Worm (Caenorhabditis elegans) whole organism, L1 larva: ENCODE data around the gene F56C4.2.

Experiments used
- Y116A8C.19 ChIP-seq: sonication (generic microtip); optimal IDR thresholded peaks from 2 replicates; lab custom pipeline; 2016; ENCODE audit warnings: missing compliant biosample characterization, missing genetic modification characterization, borderline replicate concordance
- aha-1 ChIP-seq: fragments of 150-350 bp; optimal IDR thresholded peaks from 2 replicates; lab custom pipeline; 2014; ENCODE audit warnings: missing biosample characterization, missing genetic modification characterization
- aly-2 ChIP-seq: fragments of 150-350 bp; optimal IDR thresholded peaks from 2 replicates; lab custom pipeline; 2014; ENCODE audit warnings: missing biosample characterization, missing genetic modification characterization
- ama-1 ChIP-seq: fragments of 150-350 bp; optimal IDR thresholded peaks from 2 replicates; lab custom pipeline; 2014
- ceh-88 ChIP-seq: fragments of 200-800 bp; sonication (Bioruptor generic); IDR thresholded peaks from 2 replicates; pipeline ENCODE4 v1.3.6; 2022; ENCODE audit warnings: missing genetic modification characterization, missing compliant biosample characterization
- ces-1 ChIP-seq: fragments of 150-350 bp; optimal IDR thresholded peaks from 2 replicates; lab custom pipeline; 2014; ENCODE audit warnings: missing biosample characterization, missing genetic modification reagents, missing genetic modification characterization
- dpl-1 ChIP-seq, 3 experiments: fragments of 150-350 bp in 2 of 3; sonication (generic microtip) in 1 of 3; optimal IDR thresholded peaks; 2 replicates each; lab custom pipeline; 2014 to 2017; ENCODE audit warnings: missing biosample characterization in 3 of 3, missing genetic modification characterization in 3 of 3, missing genetic modification reagents in 3 of 3
- efl-1 ChIP-seq, 4 experiments: fragments of 150-350 bp; optimal IDR thresholded peaks in 3 of 4; peaks in 1 of 4; 1 replicate in 1 of 4; 2 replicates in 3 of 4; lab custom pipeline; 2014; ENCODE audit warnings: missing biosample characterization in 2 of 4, missing genetic modification characterization in 2 of 4, missing genetic modification reagents in 2 of 4
- egl-13 ChIP-seq: sonication (generic microtip); optimal IDR thresholded peaks from 2 replicates; lab custom pipeline; 2016; ENCODE audit warnings: missing genotype, missing genetic modification reagents, missing genetic modification characterization, missing compliant biosample characterization
- elt-2 ChIP-seq: sonication (generic microtip); optimal IDR thresholded peaks from 2 replicates; lab custom pipeline; 2016; ENCODE audit warnings: missing genetic modification characterization, mild to moderate bottlenecking, inconsistent platforms, missing compliant biosample characterization, missing genetic modification reagents
- fkh-4 ChIP-seq: sonication (generic microtip); optimal IDR thresholded peaks from 2 replicates; lab custom pipeline; 2016; ENCODE audit warnings: missing compliant biosample characterization, missing genetic modification characterization, borderline replicate concordance
- fkh-8 ChIP-seq: sonication (generic microtip); optimal IDR thresholded peaks from 2 replicates; lab custom pipeline; 2016; ENCODE audit warnings: mild to moderate bottlenecking, missing genetic modification characterization, missing compliant biosample characterization
- fos-1 ChIP-seq: fragments of 150-350 bp; optimal IDR thresholded peaks from 2 replicates; lab custom pipeline; 2014; ENCODE audit warnings: missing biosample characterization, missing genetic modification characterization
- grh-1 ChIP-seq: fragments of 200-800 bp; sonication (Bioruptor generic); IDR thresholded peaks from 2 replicates; pipeline ENCODE4 v1.3.6; 2022; ENCODE audit warnings: missing genetic modification reagents, missing genetic modification characterization, missing compliant biosample characterization
- hlh-17 ChIP-seq: fragments of 200-800 bp; sonication (Bioruptor generic); optimal IDR thresholded peaks from 2 replicates; lab custom pipeline; 2018; ENCODE audit warnings: missing genetic modification characterization, mild to moderate bottlenecking, missing compliant biosample characterization, moderate library complexity, borderline replicate concordance
- hlh-4 ChIP-seq: sonication (generic microtip); optimal IDR thresholded peaks from 2 replicates; lab custom pipeline; 2016; ENCODE audit warnings: mild to moderate bottlenecking, missing genetic modification characterization, missing compliant biosample characterization
- irx-1 ChIP-seq: sonication (generic microtip); optimal IDR thresholded peaks from 2 replicates; lab custom pipeline; 2016; ENCODE audit warnings: missing genetic modification characterization, missing compliant biosample characterization
- isw-1 ChIP-seq: fragments of 200-800 bp; sonication (Bioruptor generic); IDR thresholded peaks from 2 replicates; pipeline ENCODE4 v1.3.6; 2022; ENCODE audit warnings: missing genetic modification characterization, missing compliant biosample characterization
- lin-13 ChIP-seq: fragments of 150-350 bp; optimal IDR thresholded peaks from 2 replicates; lab custom pipeline; 2014; ENCODE audit warnings: missing biosample characterization, missing genetic modification reagents, missing genetic modification characterization
- lir-3 ChIP-seq: sonication (generic microtip); optimal IDR thresholded peaks from 2 replicates; lab custom pipeline; 2016; ENCODE audit warnings: mild to moderate bottlenecking, missing genetic modification characterization, moderate library complexity, missing compliant biosample characterization; ENCODE audit not compliant: poor library complexity
- lsy-2 ChIP-seq, 2 experiments: fragments of 150-350 bp; optimal IDR thresholded peaks; 2 replicates each; lab custom pipeline; 2014; ENCODE audit warnings: missing biosample characterization in 2 of 2, missing genetic modification characterization in 2 of 2
- mab-9 ChIP-seq: fragments of 200-800 bp; sonication (Bioruptor generic); IDR thresholded peaks from 2 replicates; pipeline ENCODE4 v1.3.6; 2022; ENCODE audit warnings: missing genetic modification reagents, missing genetic modification characterization, missing compliant biosample characterization
- mdl-1 ChIP-seq, 2 experiments: fragments of 150-350 bp; optimal IDR thresholded peaks; 2 replicates each; lab custom pipeline; 2014 to 2017; ENCODE audit warnings: missing biosample characterization in 2 of 2, missing genetic modification characterization in 2 of 2, inconsistent platforms in 1 of 2
- mef-2 ChIP-seq: fragments of 150-350 bp; optimal IDR thresholded peaks from 2 replicates; lab custom pipeline; 2014; ENCODE audit warnings: missing biosample characterization, missing genetic modification characterization
- mep-1 ChIP-seq: fragments of 150-350 bp; optimal IDR thresholded peaks from 2 replicates; lab custom pipeline; 2014; ENCODE audit warnings: missing biosample characterization, missing genetic modification characterization
- nhr-11 ChIP-seq: fragments of 150-350 bp; optimal IDR thresholded peaks from 2 replicates; lab custom pipeline; 2014; ENCODE audit warnings: missing biosample characterization, missing genetic modification characterization
- nhr-12 ChIP-seq: sonication (generic microtip); optimal IDR thresholded peaks from 2 replicates; lab custom pipeline; 2017; ENCODE audit warnings: missing biosample characterization, missing genetic modification characterization
- nhr-71 ChIP-seq: sonication (generic microtip); optimal IDR thresholded peaks from 2 replicates; lab custom pipeline; 2016; ENCODE audit warnings: mild to moderate bottlenecking, missing genetic modification characterization, moderate library complexity, missing compliant biosample characterization
- nhr-76 ChIP-seq: sonication (generic microtip); optimal IDR thresholded peaks from 2 replicates; lab custom pipeline; 2017; ENCODE audit warnings: missing biosample characterization, missing genetic modification characterization
- pax-3 ChIP-seq: fragments of 200-800 bp; sonication (Bioruptor generic); optimal IDR thresholded peaks from 2 replicates; lab custom pipeline; 2018; ENCODE audit warnings: mild to moderate bottlenecking, missing genetic modification characterization, moderate library complexity, missing compliant biosample characterization
- rnt-1 ChIP-seq: sonication (generic microtip); optimal IDR thresholded peaks from 2 replicates; lab custom pipeline; 2016; ENCODE audit warnings: mild to moderate bottlenecking, missing genetic modification characterization, moderate library complexity, missing compliant biosample characterization
- snpc-4 ChIP-seq: fragments of 150-350 bp; optimal IDR thresholded peaks from 2 replicates; lab custom pipeline; 2014; ENCODE audit warnings: missing biosample characterization, missing genetic modification characterization
- sup-37 ChIP-seq: fragments of 200-800 bp; sonication (Bioruptor generic); optimal IDR thresholded peaks from 2 replicates; lab custom pipeline; 2018; ENCODE audit warnings: mild to moderate bottlenecking, missing genetic modification characterization, missing compliant biosample characterization
- unc-30 ChIP-seq: sonication (generic microtip); optimal IDR thresholded peaks from 2 replicates; lab custom pipeline; 2017; ENCODE audit warnings: missing biosample characterization, missing genetic modification characterization
- unc-62 ChIP-seq: fragments of 150-350 bp; optimal IDR thresholded peaks from 2 replicates; lab custom pipeline; 2014; ENCODE audit warnings: missing biosample characterization, missing genetic modification reagents, missing genetic modification characterization
- ztf-4 ChIP-seq: fragments of 150-350 bp; optimal IDR thresholded peaks from 2 replicates; lab custom pipeline; 2014; ENCODE audit warnings: missing biosample characterization, missing genetic modification characterization

The F56C4.2 gene

DNA sequence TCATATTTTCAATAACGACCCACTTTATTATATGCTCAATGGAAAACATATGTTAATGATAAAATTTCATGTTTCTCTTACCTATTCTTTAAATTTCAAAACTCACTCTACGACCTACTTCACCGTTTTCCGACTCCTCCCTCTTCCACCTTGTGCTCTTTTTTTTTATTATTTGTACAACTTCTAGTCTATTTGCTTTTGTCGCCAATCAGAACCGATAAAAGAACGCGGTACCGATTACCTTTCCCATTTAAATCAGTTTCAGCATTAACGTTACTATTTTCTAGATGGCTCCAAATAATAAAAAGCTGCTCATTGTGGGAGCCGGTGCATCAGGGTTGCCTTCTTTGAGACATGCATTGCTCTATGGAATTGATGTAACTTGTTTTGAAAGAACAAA is 22.7 kb downstream of the F56C4.2 start, which contains the start of gene fmo-1:
TSS of gene fmo-1 (plus strand) at position 98 of the 400 bp plus-strand sequence.
- TF ChIP-seq nhr-12 (tag; lab: Kevin White, UChicago) (no peak), nhr-71 (tag; lab: Kevin White, UChicago) (no peak), elt-2 (tag; lab: Kevin White, UChicago) (peak; percentile 23)

DNA sequence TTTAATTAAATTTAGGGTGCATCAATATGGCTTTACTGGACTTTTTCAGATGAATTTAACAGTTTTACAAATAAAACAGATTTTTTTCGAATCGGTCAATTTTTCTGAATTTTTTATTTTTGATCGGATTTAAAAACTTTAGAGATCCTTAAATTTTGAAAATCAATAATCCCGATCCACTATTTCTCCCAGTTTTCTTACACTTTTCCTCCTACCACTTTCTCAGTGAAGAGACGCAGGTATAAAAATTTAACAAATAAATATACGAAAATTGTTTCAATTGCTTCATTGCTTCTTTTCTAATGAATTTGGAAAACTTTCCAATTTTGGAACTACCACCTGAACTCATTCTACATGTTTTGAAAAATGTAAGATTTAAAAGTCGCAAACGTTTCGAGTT is 25.1 kb downstream of the F56C4.2 start, which contains the start of gene K08C7.7:
TSS of gene K08C7.7 (plus strand) at position 301 of the 400 bp plus-strand sequence.
- TF ChIP-seq pax-3 (tag; lab: Kevin White, UChicago) (no peak), mef-2 (tag; lab: Kevin White, UChicago) (no peak), isw-1 (no peak), irx-1 (tag; lab: Kevin White, UChicago) (no peak), nhr-76 (tag; lab: Kevin White, UChicago) (no peak), unc-62 (GFP tag; lab: Kevin White, UChicago) (no peak), nhr-12 (tag; lab: Kevin White, UChicago) (no peak), ces-1 (GFP tag; lab: Kevin White, UChicago) (no peak), fos-1 (tag; lab: Kevin White, UChicago) (no peak), ztf-4 (tag; lab: Kevin White, UChicago) (no peak), grh-1 (GFP tag; lab: Robert Waterston, UW) (no peak), fkh-4 (tag; lab: Kevin White, UChicago) (no peak), Y116A8C.19 (no peak)

DNA sequence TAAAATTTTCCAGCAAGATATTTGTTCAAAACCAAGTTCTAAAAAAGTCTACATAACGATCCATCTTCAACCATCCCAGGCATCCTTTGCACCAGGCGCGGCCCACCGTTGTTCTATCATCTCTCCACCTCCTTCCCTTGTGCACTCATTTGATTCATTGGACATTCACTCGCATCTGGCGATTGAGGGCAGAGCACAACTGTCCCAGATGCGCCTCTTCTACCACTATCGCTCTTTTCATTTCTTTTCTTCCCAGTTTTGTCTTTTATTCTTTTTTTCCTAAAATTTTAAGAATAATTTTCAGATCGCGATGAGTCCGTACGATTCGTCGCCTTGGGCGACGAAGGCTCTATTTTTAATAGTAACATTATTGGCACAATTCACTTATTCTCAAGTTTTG is 27.4 kb downstream of the F56C4.2 start, which contains the start of gene epi-1:
TSS of gene epi-1 (plus strand) at position 301 of the 400 bp plus-strand sequence.
- TF ChIP-seq rnt-1 (tag; lab: Kevin White, UChicago) (peak; percentile 11), dpl-1 (GFP tag; optimal IDR thresholded peaks at IDR 0.05; lab: Kevin White, UChicago) (no peak)

DNA sequence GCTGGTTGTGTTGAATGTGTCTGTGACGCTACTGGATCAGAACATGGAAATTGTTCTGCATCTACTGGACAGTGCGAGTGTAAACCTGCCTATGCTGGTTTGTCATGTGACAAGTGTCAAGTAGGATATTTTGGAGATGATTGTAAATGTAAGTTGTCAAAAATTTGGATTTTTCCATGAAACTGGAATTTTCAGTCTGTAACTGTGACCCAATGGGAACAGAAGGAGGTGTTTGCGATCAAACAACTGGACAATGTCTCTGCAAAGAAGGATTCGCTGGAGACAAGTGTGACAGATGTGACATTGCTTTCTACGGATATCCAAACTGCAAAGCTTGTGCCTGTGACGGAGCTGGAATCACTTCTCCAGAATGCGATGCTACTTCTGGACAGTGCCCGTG is 29.5 kb downstream of the F56C4.2 start:
- TF ChIP-seq aly-2 (no peak), fkh-4 (tag; lab: Kevin White, UChicago) (no peak), lir-3 (tag; lab: Kevin White, UChicago) (no peak), mab-9 (GFP tag; lab: Robert Waterston, UW) (no peak), fkh-8 (tag; lab: Kevin White, UChicago) (no peak), lin-13 (no peak), mef-2 (tag; lab: Kevin White, UChicago) (no peak), lsy-2 (tag; optimal IDR thresholded peaks at IDR 0.05; lab: Kevin White, UChicago) (no peak), ceh-88 (GFP tag; lab: Robert Waterston, UW) (no peak), unc-62 (GFP tag; lab: Kevin White, UChicago) (no peak)

DNA sequence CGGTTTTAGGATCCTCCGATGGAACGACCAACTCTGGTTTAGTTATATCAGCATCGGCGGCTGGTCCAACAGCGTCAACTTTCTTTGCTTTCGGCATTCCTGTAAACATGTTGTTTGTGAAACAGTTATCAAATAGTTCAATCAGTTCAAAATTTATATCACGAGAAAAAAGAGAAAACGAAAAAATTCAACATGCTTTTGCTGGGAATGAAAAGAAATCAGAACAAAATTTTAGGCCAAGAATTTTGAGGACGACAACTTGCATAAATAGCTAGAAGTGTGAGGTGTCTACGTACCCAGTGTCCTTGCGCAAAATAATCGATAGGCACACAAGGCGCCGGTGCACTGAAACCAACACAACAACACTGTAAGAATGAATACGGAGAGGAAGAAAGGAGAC is 41.3 kb downstream of the F56C4.2 start, which contains the start of gene K08C7.4:
TSS of gene K08C7.4 (minus strand) at position 101 of the 400 bp plus-strand sequence.
- no peak for TF ChIP-seq isw-1
- TF ChIP-seq mep-1 (tag; lab: Kevin White, UChicago), result no peak
- no peak for TF ChIP-seq mdl-1 (tag; optimal IDR thresholded peaks at IDR 0.05; lab: Kevin White, UChicago)
- TF ChIP-seq nhr-71 (tag; lab: Kevin White, UChicago), result no peak
- no peak for TF ChIP-seq mef-2 (tag; lab: Kevin White, UChicago)
- TF ChIP-seq unc-30 (tag; lab: Kevin White, UChicago), result no peak
- no peak for TF ChIP-seq fos-1 (tag; lab: Kevin White, UChicago)
- no peak for TF ChIP-seq sup-37 (GFP tag; lab: Kevin White, UChicago)
- no peak for TF ChIP-seq fkh-8 (tag; lab: Kevin White, UChicago)
- TF ChIP-seq snpc-4, result no peak
- TF ChIP-seq aly-2, result no peak
- TF ChIP-seq ama-1 (lab: Kevin White, UChicago), result no peak
- TF ChIP-seq efl-1 (optimal IDR thresholded peaks at IDR 0.05; lab: Kevin White, UChicago), result no peak
- no peak for TF ChIP-seq efl-1 (GFP tag; optimal IDR thresholded peaks at IDR 0.05 in 1 of 2; lab: Kevin White, UChicago)
- TF ChIP-seq egl-13 (tag; lab: Kevin White, UChicago), result no peak
- TF ChIP-seq hlh-17 (GFP tag; lab: Kevin White, UChicago), result no peak
- TF ChIP-seq nhr-11 (tag; lab: Kevin White, UChicago), result no peak
- no peak for TF ChIP-seq aha-1 (tag; lab: Kevin White, UChicago)
- TF ChIP-seq hlh-4, result no peak
- TF ChIP-seq, all 84 proteins: peak for 0
